Worm (Caenorhabditis elegans): ENCODE results near the gene C42D4.3.

- TF ChIP-seq mdl-1 (tag; optimal IDR thresholded peaks at IDR 0.05) = no peak
- no peak for TF ChIP-seq C04F5.9 (tag; optimal IDR thresholded peaks at IDR 0.05)
- no peak for TF ChIP-seq pax-3 (tag; optimal IDR thresholded peaks at IDR 0.05)
- TF ChIP-seq unc-62 (GFP tag; optimal IDR thresholded peaks at IDR 0.05) = no peak
These were observed 24.7 kb upstream of the C42D4.3 start, which contains the start of gene C34D4.2 for ce11 chrIV:7154356-7154755.
